Worm (Caenorhabditis elegans) whole organism, L4/young adult: Measurements from ENCODE around the gene lmbr-1.

Experiments used
- W03F9.2 ChIP-seq: fragments of 150-350 bp; optimal IDR thresholded peaks from 2 replicates; lab custom pipeline; 2014; ENCODE audit warnings: missing biosample characterization, missing genetic modification characterization
- dao-5 ChIP-seq: sonication (generic microtip); optimal IDR thresholded peaks from 2 replicates; lab custom pipeline; 2016; ENCODE audit warnings: missing genotype, missing genetic modification characterization, moderate library complexity, missing compliant biosample characterization
- him-1 ChIP-seq: sonication (generic microtip); optimal IDR thresholded peaks from 2 replicates; lab custom pipeline; 2016; ENCODE audit warnings: missing genotype, missing genetic modification reagents, missing genetic modification characterization, missing compliant biosample characterization

DNA sequence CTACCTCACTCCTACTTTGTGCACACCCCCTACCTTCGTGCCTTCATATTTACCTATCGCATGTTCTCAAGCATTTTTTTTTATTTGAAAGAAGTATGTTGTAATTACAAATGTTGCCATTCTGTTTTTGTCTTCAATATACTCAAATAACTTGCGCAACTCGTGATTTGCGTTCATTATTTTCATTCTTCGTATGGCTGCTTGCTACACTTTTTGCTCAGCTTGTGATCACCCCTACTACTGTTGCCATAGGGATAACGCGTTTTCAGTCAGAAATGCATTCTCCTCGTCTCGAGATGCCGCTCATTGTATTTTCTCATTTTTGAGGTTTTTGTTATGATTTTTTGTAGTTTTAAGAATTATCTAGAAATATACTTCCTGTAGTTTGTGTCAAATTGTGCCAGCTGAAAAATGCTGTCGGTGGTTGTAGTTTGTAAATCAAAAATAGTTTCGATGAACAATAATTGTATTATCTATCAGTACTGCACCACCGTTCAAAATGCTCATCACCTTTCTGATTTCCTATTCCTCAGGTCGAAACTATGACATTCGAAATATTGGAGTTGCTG is 49.3 kb upstream of the lmbr-1 start, which contains the start of gene F10E9.1:
- TF ChIP-seq dao-5 (tag; lab: Kevin White, UChicago) (no peak), him-1 (no peak), W03F9.2 (tag; lab: Kevin White, UChicago) (no peak)
